Worm (Caenorhabditis elegans): ENCODE measurements around the gene Y51H4A.25.

The Y51H4A.25 gene

DNA sequence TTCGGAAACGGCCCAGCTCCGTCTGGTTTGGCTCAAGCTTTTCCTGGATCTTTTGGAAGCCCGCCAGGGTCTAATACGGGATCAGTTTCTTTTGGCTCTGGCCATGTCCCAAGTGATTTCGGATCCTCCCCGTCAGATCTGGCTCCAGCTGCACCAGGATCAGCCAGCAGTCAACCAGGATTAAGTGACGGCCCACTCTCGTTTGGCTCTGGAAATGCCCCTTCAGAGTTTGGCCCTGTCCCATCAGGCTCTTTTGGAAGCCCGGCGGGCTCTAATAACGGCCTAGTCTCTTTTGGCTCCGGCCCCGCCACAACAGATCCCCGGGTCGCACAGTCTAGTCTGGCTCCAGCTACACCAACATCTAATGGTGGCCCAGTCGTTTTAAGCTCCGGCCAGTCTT, 41.6 kb downstream of the Y51H4A.25 start:
- TF ChIP-seq ztf-6 (GFP tag; IDR thresholded peaks at IDR 0.05) = no peak
- no peak for TF ChIP-seq D2030.7 (GFP tag; IDR thresholded peaks at IDR 0.05)
- peak; percentile 71 for TF ChIP-seq zfh-2 (GFP tag; conservative IDR thresholded peaks at IDR 0.05)
- TF ChIP-seq lin-26 (GFP tag; IDR thresholded peaks at IDR 0.05) = no peak
- 0 out of 2 replicates have a peak, but pooled peaks have one; percentile 7 for TF ChIP-seq ceh-58 (GFP tag; IDR thresholded peaks at IDR 0.05)
- 0 out of 2 replicates have a peak, but pooled peaks have one; percentile 9 for TF ChIP-seq egrh-3 (GFP tag; IDR thresholded peaks at IDR 0.05)
- TF ChIP-seq B0019.2 (GFP tag; conservative IDR thresholded peaks at IDR 0.05) = no peak
- 0 out of 2 replicates have a peak, but pooled peaks have one; percentile 28 for TF ChIP-seq ztf-25 (GFP tag; IDR thresholded peaks at IDR 0.05)

DNA sequence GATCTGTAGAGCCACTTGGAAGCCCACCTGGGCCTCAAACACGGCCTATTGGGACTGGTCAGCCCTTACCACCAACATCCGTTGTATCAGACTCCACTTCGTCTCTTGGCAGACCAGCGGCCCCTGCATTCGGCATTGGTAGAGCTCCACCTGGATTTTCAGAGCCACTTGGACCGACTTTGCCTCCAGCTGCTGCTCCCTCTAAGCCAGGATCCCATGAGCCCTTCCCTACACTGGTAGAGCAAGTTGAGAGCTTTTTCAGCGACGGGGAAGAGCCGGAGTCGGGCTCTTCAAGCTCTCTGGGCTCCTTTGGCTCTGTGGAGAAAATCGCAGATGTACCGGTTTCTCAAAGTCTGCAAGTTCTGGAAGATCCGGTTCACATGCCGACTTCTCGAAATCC, 42.5 kb downstream of the Y51H4A.25 start:
- TF ChIP-seq zfh-2 (GFP tag; conservative IDR thresholded peaks at IDR 0.05) (peak; percentile 66; the same call in 1 of the 2 replicates), egrh-3 (GFP tag; IDR thresholded peaks at IDR 0.05) (peak; percentile 42; the same call in 1 of the 2 replicates), chd-7 (tag; optimal IDR thresholded peaks at IDR 0.05) (no peak)

- TF ChIP-seq let-526 (GFP tag; IDR thresholded peaks at IDR 0.05) (no peak), madf-6 (GFP tag; IDR thresholded peaks at IDR 0.05) (no peak), pbrm-1 (GFP tag; IDR thresholded peaks at IDR 0.05) (no peak), egrh-3 (GFP tag; IDR thresholded peaks at IDR 0.05) (no peak), mcd-1 (GFP tag; IDR thresholded peaks at IDR 0.05) (no peak), ztf-28 (GFP tag; IDR thresholded peaks at IDR 0.05) (no peak), akir-1 (GFP tag; optimal IDR thresholded peaks at IDR 0.05) (no peak), cebp-2 (GFP tag; IDR thresholded peaks at IDR 0.05) (no peak), dpff-1 (tag; optimal IDR thresholded peaks at IDR 0.05) (no peak), T26A5.8 (tag; optimal IDR thresholded peaks at IDR 0.05) (no peak), zfh-2 (GFP tag; conservative IDR thresholded peaks at IDR 0.05) (no peak), ceh-91 (GFP tag; IDR thresholded peaks at IDR 0.05) (no peak), attf-5 (GFP tag; optimal IDR thresholded peaks at IDR 0.05) (no peak), hlh-26 (GFP tag; conservative IDR thresholded peaks at IDR 0.05) (no peak), mxl-1 (tag; optimal IDR thresholded peaks at IDR 0.05) (no peak), xnd-1 (tag; optimal IDR thresholded peaks at IDR 0.05) (no peak), F57A8.1 (GFP tag; optimal IDR thresholded peaks at IDR 0.05) (no peak), hmg-1.2 (GFP tag; IDR thresholded peaks at IDR 0.05) (no peak)
These were observed 50.9 kb downstream of the Y51H4A.25 start, which contains the start of gene Y43D4A.6 for ce11 chrIV:16787024-16787423. Gene Y43D4A.6 (plus strand): TSS chrIV:16787324.

Data from whole organism, young adult.